Fruit fly (Drosophila melanogaster) whole organism, adult: ENCODE measurements around the gene Nnp-1.

Experiments
- CG11617 ChIP-seq: fragments of 200-800 bp; sonication (Bioruptor generic); optimal IDR thresholded peaks from 2 replicates; lab custom pipeline; 2017; ENCODE audit warnings: mild to moderate bottlenecking, missing biosample characterization, missing genetic modification reagents, missing genetic modification characterization
- CG12768 ChIP-seq: fragments of 200-800 bp; sonication (Bioruptor generic); optimal IDR thresholded peaks from 2 replicates; lab custom pipeline; 2017; ENCODE audit warnings: missing biosample characterization, missing genetic modification characterization, mild to moderate bottlenecking, moderate library complexity, missing genetic modification reagents
- CG14711 ChIP-seq: fragments of 200-800 bp; sonication (Bioruptor generic); optimal IDR thresholded peaks from 2 replicates; lab custom pipeline; 2018; ENCODE audit warnings: missing biosample characterization, mild to moderate bottlenecking, missing genetic modification characterization, moderate library complexity
- CG33017 ChIP-seq: fragments of 200-800 bp; sonication (Bioruptor generic); optimal IDR thresholded peaks from 2 replicates; lab custom pipeline; 2018; ENCODE audit warnings: missing biosample characterization, mild to moderate bottlenecking, missing genetic modification characterization, moderate library complexity
- CG5204 ChIP-seq: fragments of 200-800 bp; sonication (Bioruptor generic); optimal IDR thresholded peaks from 2 replicates; lab custom pipeline; 2016; ENCODE audit warnings: missing biosample characterization, missing genetic modification characterization
- tj ChIP-seq: fragments of 200-800 bp; sonication (Bioruptor generic); optimal IDR thresholded peaks from 3 replicates; lab custom pipeline; 2017; ENCODE audit warnings: missing biosample characterization, mild to moderate bottlenecking, missing genetic modification characterization, moderate library complexity

dm6 chr2L:13325823-13326222, 40.2 kb downstream of the Nnp-1 start:
- no peak for TF ChIP-seq CG33017 (tag; lab: Kevin White, UChicago)
- no peak for TF ChIP-seq CG11617 (GFP tag; lab: Kevin White, UChicago)
- no peak for TF ChIP-seq tj
- no peak for TF ChIP-seq CG14711
- TF ChIP-seq CG5204 = no peak
- TF ChIP-seq CG12768 (GFP tag; lab: Kevin White, UChicago) = no peak
